Fruit fly (Drosophila melanogaster): ENCODE data around the gene CG6845.
A peak's percentile ranks its signal among the peaks of the same experiment; 100 is the strongest.

CG6845 gene

dm6 chr3L:137596-138169, 8.6 kb upstream of the CG6845 start (continued):
- TF ChIP-seq sr (GFP tag; IDR thresholded peaks at IDR 0.05) (peak; percentile 98), inv (GFP tag; IDR thresholded peaks at IDR 0.05; ENCODE audit: partially characterized antibody) (no peak), twi (tag; optimal IDR thresholded peaks at IDR 0.05) (peak; percentile 6), CG34376 (GFP tag; optimal IDR thresholded peaks at IDR 0.05) (no peak), CG18764 (GFP tag; optimal IDR thresholded peaks at IDR 0.05) (no peak), Atf3 (GFP tag; optimal IDR thresholded peaks at IDR 0.05) (no peak), CG17186 (GFP tag; optimal IDR thresholded peaks at IDR 0.05) (no peak), NK7.1 (GFP tag; optimal IDR thresholded peaks at IDR 0.05) (no peak), Camta (GFP tag; optimal IDR thresholded peaks at IDR 0.05) (no peak), pros (GFP tag; optimal IDR thresholded peaks at IDR 0.05) (peak; percentile 52), CG17802 (tag; optimal IDR thresholded peaks at IDR 0.05) (no peak), lilli (GFP tag; optimal IDR thresholded peaks at IDR 0.05) (no peak), so (GFP tag; IDR thresholded peaks at IDR 0.05) (peak; percentile 24; the same call in 1 of the 3 replicates), Hr78 (GFP tag; optimal IDR thresholded peaks at IDR 0.05) (no peak), CG12236 (GFP tag; optimal IDR thresholded peaks at IDR 0.05) (no peak), CG42726 (GFP tag; IDR thresholded peaks at IDR 0.05; ENCODE audit: partially characterized antibody) (no peak), CG4360 (GFP tag; IDR thresholded peaks at IDR 0.05) (peak; percentile 76), Kr (GFP tag; optimal IDR thresholded peaks at IDR 0.05) (no peak), CG14710 (tag; optimal IDR thresholded peaks at IDR 0.05) (no peak), CG7271 (tag; optimal IDR thresholded peaks at IDR 0.05) (no peak), CG12104 (GFP tag; optimal IDR thresholded peaks at IDR 0.05) (no peak), CG10979 (tag; optimal IDR thresholded peaks at IDR 0.05) (no peak), CG4404 (GFP tag; IDR thresholded peaks at IDR 0.05) (no peak), CrebB (tag; optimal IDR thresholded peaks at IDR 0.05) (no peak), yki (optimal IDR thresholded peaks at IDR 0.05) (no peak), CG14667 (GFP tag; IDR thresholded peaks at IDR 0.05) (no peak), Jarid2 (GFP tag; optimal IDR thresholded peaks at IDR 0.05) (no peak), kni (GFP tag; optimal IDR thresholded peaks at IDR 0.05) (peak; percentile 35), CG4730 (GFP tag; IDR thresholded peaks at IDR 0.05) (no peak), sd (tag; optimal IDR thresholded peaks at IDR 0.05) (peak; percentile 74), dpn (GFP tag; optimal IDR thresholded peaks at IDR 0.05) (no peak), esg (GFP tag; conservative IDR thresholded peaks at IDR 0.05) (no peak), HHEX (GFP tag; optimal IDR thresholded peaks at IDR 0.05) (no peak), phol (tag; optimal IDR thresholded peaks at IDR 0.05) (no peak), pnt (GFP tag; optimal IDR thresholded peaks at IDR 0.05) (no peak), CG13123 (GFP tag; optimal IDR thresholded peaks at IDR 0.05) (no peak), pzg (GFP tag; optimal IDR thresholded peaks at IDR 0.05) (no peak)

dm6 chr3L:139574-140567, 6.4 kb upstream of the CG6845 start:
- TF ChIP-seq Poxn (GFP tag; IDR thresholded peaks at IDR 0.05): no peak
- no peak for TF ChIP-seq CG3838 (GFP tag; optimal IDR thresholded peaks at IDR 0.05)
- TF ChIP-seq NC2α (GFP tag; optimal IDR thresholded peaks at IDR 0.05): no peak
- no peak for TF ChIP-seq CG10147 (GFP tag; optimal IDR thresholded peaks at IDR 0.05)
- 0 out of 3 replicates have a peak, but pooled peaks have one; percentile 28 for TF ChIP-seq CG16813 (GFP tag; IDR thresholded peaks at IDR 0.05; ENCODE audit: partially characterized antibody)
- no peak for TF ChIP-seq CG7987 (GFP tag; optimal IDR thresholded peaks at IDR 0.05)
- no peak for TF ChIP-seq cwo (GFP tag; optimal IDR thresholded peaks at IDR 0.05)
- TF ChIP-seq sqz (GFP tag; optimal IDR thresholded peaks at IDR 0.05): peak; percentile 27
- TF ChIP-seq CG12744 (GFP tag; optimal IDR thresholded peaks at IDR 0.05): no peak
- no peak for TF ChIP-seq mam (GFP tag; optimal IDR thresholded peaks at IDR 0.05)
- TF ChIP-seq CG7963 (GFP tag; IDR thresholded peaks at IDR 0.05; ENCODE audit: partially characterized antibody): no peak
- TF ChIP-seq eve (GFP tag; optimal IDR thresholded peaks at IDR 0.05): peak in 1 of 2 experiments; percentile 36
- TF ChIP-seq vvl (GFP tag; IDR thresholded peaks at IDR 0.05): no peak
- TF ChIP-seq CG34376 (GFP tag; optimal IDR thresholded peaks at IDR 0.05): peak; percentile 78

Measured in whole organism, embryonic.